Fruit fly (Drosophila melanogaster) whole organism, embryonic: Measurements from ENCODE around the gene CG7135.

Experiments used
- CG2678 ChIP-seq: fragments of 200-800 bp; sonication (Bioruptor generic); optimal IDR thresholded peaks from 3 replicates; lab custom pipeline; 2019; ENCODE audit warnings: missing biosample characterization, mild to moderate bottlenecking, missing genetic modification characterization, moderate library complexity
- CG7928 ChIP-seq: fragments of 200-800 bp; sonication (Bioruptor generic); optimal IDR thresholded peaks from 2 replicates; lab custom pipeline; 2017; ENCODE audit warnings: missing biosample characterization, mild to moderate bottlenecking, missing genetic modification characterization
- CG9609 ChIP-seq: fragments of 200-800 bp; sonication (Bioruptor generic); optimal IDR thresholded peaks from 3 replicates; lab custom pipeline; 2016; ENCODE audit warnings: missing biosample characterization, missing genetic modification characterization
- Dad ChIP-seq: fragments of 200-800 bp; sonication (Bioruptor generic); optimal IDR thresholded peaks from 3 replicates; lab custom pipeline; 2016; ENCODE audit warnings: missing biosample characterization, missing genetic modification characterization
- Deaf1 ChIP-seq: fragments of 200-800 bp; optimal IDR thresholded peaks from 3 replicates; lab custom pipeline; 2019; ENCODE audit warnings: missing biosample characterization, mild to moderate bottlenecking, missing genetic modification characterization, moderate library complexity
- Dip2 ChIP-seq: fragments of 200-800 bp; sonication (Bioruptor generic); IDR thresholded peaks from 2 replicates; pipeline ENCODE4 v1.3.6; 2022; ENCODE audit warnings: missing biosample characterization, missing genetic modification characterization
- ac ChIP-seq: fragments of 200-800 bp; sonication (Bioruptor generic); optimal IDR thresholded peaks from 3 replicates; lab custom pipeline; 2017; ENCODE audit warnings: missing biosample characterization, mild to moderate bottlenecking, missing genetic modification characterization
- ci ChIP-seq: fragments of 200-800 bp; sonication (Bioruptor generic); IDR thresholded peaks from 3 replicates; pipeline ENCODE4 v1.3.6; 2022; ENCODE audit warnings: missing biosample characterization, missing genetic modification characterization
- org-1 ChIP-seq: fragments of 200-800 bp; sonication (Bioruptor generic); optimal IDR thresholded peaks from 2 replicates; lab custom pipeline; 2017; ENCODE audit warnings: missing biosample characterization, missing genetic modification characterization
- trh ChIP-seq: fragments of 200-800 bp; sonication (Bioruptor generic); optimal IDR thresholded peaks from 2 replicates; lab custom pipeline; 2016; ENCODE audit warnings: missing biosample characterization, missing genetic modification characterization

- no peak for TF ChIP-seq trh (GFP tag; lab: Kevin White, UChicago)
- no peak for TF ChIP-seq Dad (GFP tag; lab: Kevin White, UChicago)
- no peak for TF ChIP-seq Deaf1
- TF ChIP-seq CG2678 (tag; lab: Kevin White, UChicago): no peak
- no peak for TF ChIP-seq CG9609 (GFP tag; lab: Kevin White, UChicago)
- TF ChIP-seq Dip2 (GFP tag; lab: Robert Waterston, UW): no peak
- TF ChIP-seq org-1 (GFP tag; lab: Kevin White, UChicago): no peak
- no peak for TF ChIP-seq ac
- no peak for TF ChIP-seq CG7928 (GFP tag; lab: Kevin White, UChicago)
- TF ChIP-seq ci: no peak
These were observed 11.3 kb upstream of the CG7135 start for dm6 chrX:18092126-18092525.
